Fruit fly (Drosophila melanogaster): ENCODE measurements around the gene Uch.

Gene Uch

DNA sequence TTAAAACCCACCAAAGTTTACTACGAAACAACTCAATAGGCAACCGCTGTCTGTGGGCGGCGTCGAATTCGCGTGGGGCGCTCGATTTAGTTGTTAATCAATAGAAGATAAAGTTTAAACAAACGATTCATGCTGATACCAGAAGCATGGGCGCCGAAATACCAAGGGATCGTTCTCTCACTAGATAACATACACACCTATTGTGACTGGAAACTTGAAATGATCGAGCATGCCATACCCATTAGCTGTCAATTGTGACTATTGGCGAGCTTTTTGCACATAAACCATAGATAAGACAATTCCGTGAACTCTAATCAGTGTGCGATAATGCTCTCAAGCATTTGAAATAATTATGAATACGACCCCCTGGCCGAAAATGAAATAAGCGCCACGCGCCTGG, 34.6 kb downstream of the Uch start (continued):
- no peak for TF ChIP-seq CG2889 (GFP tag; IDR thresholded peaks at IDR 0.05)
- TF ChIP-seq CG10565 (GFP tag; optimal IDR thresholded peaks at IDR 0.05) = no peak
- peak; percentile 23 for TF ChIP-seq CG4328 (GFP tag; optimal IDR thresholded peaks at IDR 0.05)
- TF ChIP-seq CG9817 (tag; optimal IDR thresholded peaks at IDR 0.05) = peak; percentile 73
- TF ChIP-seq lmd (GFP tag; IDR thresholded peaks at IDR 0.05) = peak; percentile 86
- TF ChIP-seq CG13287 (GFP tag; IDR thresholded peaks at IDR 0.05; ENCODE audit: partially characterized antibody) = no peak; the same call in 1 of the 2 replicates
- TF ChIP-seq trem (tag; optimal IDR thresholded peaks at IDR 0.05) = no peak
- TF ChIP-seq ci (GFP tag; IDR thresholded peaks at IDR 0.05) = peak; percentile 64; the same call in 2 of the 3 replicates
- TF ChIP-seq zen (tag; optimal IDR thresholded peaks at IDR 0.05) = peak; percentile 38
- peak; percentile 79 for TF ChIP-seq fu2 (GFP tag; optimal IDR thresholded peaks at IDR 0.05)
- TF ChIP-seq kah (GFP tag; optimal IDR thresholded peaks at IDR 0.05) = peak; percentile 39
- TF ChIP-seq yki (optimal IDR thresholded peaks at IDR 0.05) = no peak
- peak; percentile 71 for TF ChIP-seq CG12219 (GFP tag; optimal IDR thresholded peaks at IDR 0.05)
- no peak for TF ChIP-seq insv (GFP tag; optimal IDR thresholded peaks at IDR 0.05)
- TF ChIP-seq CG10366 (GFP tag; IDR thresholded peaks at IDR 0.05) = peak; percentile 69
- no peak for TF ChIP-seq Dip2 (GFP tag; IDR thresholded peaks at IDR 0.05)
- TF ChIP-seq Gug (GFP tag; IDR thresholded peaks at IDR 0.05) = peak; percentile 63; the same call in 2 of the 4 replicates
- TF ChIP-seq CG17385 (GFP tag; optimal IDR thresholded peaks at IDR 0.05) = peak; percentile 54
- peak; percentile 70 for TF ChIP-seq caup (GFP tag; optimal IDR thresholded peaks at IDR 0.05; ENCODE audit: severe bottlenecking)
- TF ChIP-seq vvl (GFP tag; IDR thresholded peaks at IDR 0.05) = peak; percentile 66; the same call in 1 of the 2 replicates
- 0 out of 2 replicates have a peak, but pooled peaks have one; percentile 6 for TF ChIP-seq CG8765 (GFP tag; IDR thresholded peaks at IDR 0.05)
- TF ChIP-seq CG17186 (GFP tag; optimal IDR thresholded peaks at IDR 0.05) = no peak
- TF ChIP-seq dati (GFP tag; IDR thresholded peaks at IDR 0.05) = 0 out of 2 replicates have a peak, but pooled peaks have one; percentile 21
- TF ChIP-seq CG7372 (GFP tag; IDR thresholded peaks at IDR 0.05) = peak; percentile 52; the same call in 1 of the 2 replicates
- TF ChIP-seq bigmax (GFP tag; optimal IDR thresholded peaks at IDR 0.05) = no peak
- peak; percentile 83 for TF ChIP-seq phol (tag; optimal IDR thresholded peaks at IDR 0.05)
- peak; percentile 57 for TF ChIP-seq eyg (GFP tag; optimal IDR thresholded peaks at IDR 0.05)
- TF ChIP-seq CG1647 (GFP tag; optimal IDR thresholded peaks at IDR 0.05) = peak; percentile 81
- peak; percentile 65 for TF ChIP-seq org-1 (GFP tag; optimal IDR thresholded peaks at IDR 0.05)
- TF ChIP-seq Ada2b (GFP tag; IDR thresholded peaks at IDR 0.05) = peak; percentile 61
- peak; percentile 28 for TF ChIP-seq Usf (GFP tag; optimal IDR thresholded peaks at IDR 0.05)
- peak; percentile 13 for TF ChIP-seq CG1529 (GFP tag; optimal IDR thresholded peaks at IDR 0.05)
- peak in 1 of 2 experiments; percentile 57 for TF ChIP-seq bsh (GFP tag; optimal IDR thresholded peaks at IDR 0.05)
- peak; percentile 69 for TF ChIP-seq ken (GFP tag; IDR thresholded peaks at IDR 0.05)
- TF ChIP-seq da (GFP tag; optimal IDR thresholded peaks at IDR 0.05) = no peak
- TF ChIP-seq az2 (GFP tag; optimal IDR thresholded peaks at IDR 0.05) = peak; percentile 59
- TF ChIP-seq CG4707 (GFP tag; optimal IDR thresholded peaks at IDR 0.05) = peak; percentile 7
- TF ChIP-seq pnt (GFP tag; optimal IDR thresholded peaks at IDR 0.05) = peak; percentile 61
- TF ChIP-seq Tbp (GFP tag; optimal IDR thresholded peaks at IDR 0.05) = no peak
- peak; percentile 82 for TF ChIP-seq Xbp1 (GFP tag; optimal IDR thresholded peaks at IDR 0.05)
- TF ChIP-seq MBD-R2 (GFP tag; IDR thresholded peaks at IDR 0.05) = peak; percentile 41; the same call in 1 of the 2 replicates
- no peak for TF ChIP-seq Dp (GFP tag; optimal IDR thresholded peaks at IDR 0.05)
- TF ChIP-seq CG34376 (GFP tag; optimal IDR thresholded peaks at IDR 0.05) = peak; percentile 31
- peak; percentile 66 for TF ChIP-seq CG11695 (GFP tag; IDR thresholded peaks at IDR 0.05)
- peak; percentile 63 for TF ChIP-seq jing (GFP tag; optimal IDR thresholded peaks at IDR 0.05)
- TF ChIP-seq CG18619 (GFP tag; optimal IDR thresholded peaks at IDR 0.05) = peak; percentile 75
- peak; percentile 58; the same call in 1 of the 2 replicates for TF ChIP-seq ranshi (GFP tag; IDR thresholded peaks at IDR 0.05)
- TF ChIP-seq MTF-1 (GFP tag; optimal IDR thresholded peaks at IDR 0.05; ENCODE audit: borderline replicate concordance) = no peak
- peak; percentile 38 for TF ChIP-seq gsb-n (tag; optimal IDR thresholded peaks at IDR 0.05)
- TF ChIP-seq CG3847 (GFP tag; IDR thresholded peaks at IDR 0.05) = peak; percentile 80
- peak; percentile 54; the same call in 1 of the 2 replicates for TF ChIP-seq gsb (GFP tag; IDR thresholded peaks at IDR 0.05)
